Fruit fly (Drosophila melanogaster) whole organism, pupa: Measurements from ENCODE around the gene CG17294.
A peak's percentile ranks its signal among the peaks of the same experiment; 100 is the strongest.

ENCODE experiments used
- CG10348 ChIP-seq: fragments of 200-800 bp; sonication (Bioruptor generic); IDR thresholded peaks from 2 replicates; pipeline ENCODE4 v1.3.6; 2022; ENCODE audit warnings: missing biosample characterization, missing genetic modification characterization
- CG12605 ChIP-seq: fragments of 200-800 bp; sonication (Bioruptor generic); IDR thresholded peaks from 2 replicates; pipeline ENCODE4 v1.3.6; 2022; ENCODE audit warnings: missing biosample characterization, missing genetic modification characterization
- CG13204 ChIP-seq: fragments of 200-800 bp; sonication (Bioruptor generic); optimal IDR thresholded peaks from 2 replicates; lab custom pipeline; 2018; ENCODE audit warnings: missing biosample characterization, mild to moderate bottlenecking, missing genetic modification characterization, moderate library complexity
- CG32121 ChIP-seq: fragments of 200-800 bp; sonication (Bioruptor generic); IDR thresholded peaks from 2 replicates; pipeline ENCODE4 v1.3.6; 2022; ENCODE audit warnings: missing biosample characterization, missing genetic modification characterization
- CG4496 ChIP-seq: fragments of 200-800 bp; sonication (Bioruptor generic); IDR thresholded peaks from 3 replicates; pipeline ENCODE4 v1.3.6; 2022; ENCODE audit warnings: missing biosample characterization, missing genetic modification characterization
- CG8301 ChIP-seq: fragments of 200-800 bp; sonication (Bioruptor generic); optimal IDR thresholded peaks from 2 replicates; lab custom pipeline; 2018; ENCODE audit warnings: missing biosample characterization, mild to moderate bottlenecking, missing genetic modification characterization
- EcR ChIP-seq: fragments of 200-800 bp; sonication (Bioruptor generic); optimal IDR thresholded peaks from 3 replicates; lab custom pipeline; 2019; ENCODE audit warnings: missing biosample characterization, missing genetic modification characterization, mild to moderate bottlenecking, moderate library complexity, missing genetic modification reagents
- Ets98B ChIP-seq: fragments of 200-800 bp; sonication (Bioruptor generic); IDR thresholded peaks from 2 replicates; pipeline ENCODE4 v1.3.6; 2022; ENCODE audit warnings: missing biosample characterization, missing genetic modification characterization
- fd96Ca ChIP-seq: fragments of 200-800 bp; sonication (Bioruptor generic); IDR thresholded peaks from 3 replicates; pipeline ENCODE4 v1.3.6; 2022; ENCODE audit warnings: missing biosample characterization, missing genetic modification characterization
- rn ChIP-seq: fragments of 200-800 bp; sonication (Bioruptor generic); IDR thresholded peaks from 2 replicates; pipeline ENCODE4 v1.3.6; 2022; ENCODE audit warnings: missing biosample characterization, missing genetic modification characterization

DNA sequence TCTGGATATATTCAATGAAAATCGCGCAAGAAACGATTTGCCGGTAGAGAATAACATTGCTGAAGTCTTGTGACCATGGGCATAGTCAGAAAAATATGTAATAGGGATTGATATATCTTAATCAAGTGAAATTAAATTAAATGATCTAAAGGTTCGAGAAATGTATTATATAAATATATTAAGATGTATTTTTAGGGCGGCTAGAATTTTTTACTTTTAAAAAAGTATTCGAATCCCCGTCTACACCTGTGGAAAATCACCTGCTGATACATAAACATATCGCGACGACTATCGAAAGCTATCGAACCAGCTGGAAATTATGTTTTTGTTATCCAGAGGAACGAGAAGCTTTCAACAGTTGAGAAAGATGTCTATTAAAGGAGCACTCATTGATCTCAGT lies at the start of gene CG17294, which contains the start of gene CG13390:
- peak; percentile 100 for TF ChIP-seq Ets98B (GFP tag; lab: Robert Waterston, UW)
- peak; percentile 100 for TF ChIP-seq CG4496
- TF ChIP-seq rn (GFP tag; lab: Robert Waterston, UW), result peak; percentile 99
- peak; percentile 96 for TF ChIP-seq fd96Ca (GFP tag; lab: Robert Waterston, UW)
- TF ChIP-seq CG12605 (GFP tag; lab: Robert Waterston, UW), result peak; percentile 99
- peak; percentile 72 for TF ChIP-seq EcR (GFP tag; lab: Kevin White, UChicago)
- peak; percentile 100 for TF ChIP-seq CG32121 (GFP tag; lab: Robert Waterston, UW)
- peak; percentile 98 for TF ChIP-seq CG13204
- TF ChIP-seq CG8301 (tag; lab: Kevin White, UChicago), result peak; percentile 99
- peak; percentile 97 for TF ChIP-seq CG10348
